Worm (Caenorhabditis elegans) whole organism, L2 larva: ENCODE data around the gene T16G12.6.

Source experiments
- C34F6.9 ChIP-seq: fragments of 150-350 bp; optimal IDR thresholded peaks from 2 replicates; lab custom pipeline; 2014; ENCODE audit warnings: missing biosample characterization, missing genetic modification characterization
- F13H6.1 ChIP-seq: sonication (generic microtip); optimal IDR thresholded peaks from 2 replicates; lab custom pipeline; 2016; ENCODE audit warnings: missing genetic modification characterization, missing compliant biosample characterization
- R02D3.7 ChIP-seq: fragments of 150-350 bp; optimal IDR thresholded peaks from 2 replicates; lab custom pipeline; 2014; ENCODE audit warnings: missing biosample characterization, missing genetic modification characterization
- Y55F3AM.14 ChIP-seq: fragments of 200-800 bp; sonication (Bioruptor generic); optimal IDR thresholded peaks from 2 replicates; lab custom pipeline; 2018; ENCODE audit warnings: mild to moderate bottlenecking, missing genetic modification characterization, missing compliant biosample characterization
- ZK546.5 ChIP-seq: sonication (generic microtip); optimal IDR thresholded peaks from 2 replicates; lab custom pipeline; 2017; ENCODE audit warnings: missing biosample characterization, missing genetic modification characterization
- alr-1 ChIP-seq: fragments of 150-350 bp; optimal IDR thresholded peaks from 2 replicates; lab custom pipeline; 2014; ENCODE audit warnings: missing biosample characterization, missing genetic modification characterization
- aly-2 ChIP-seq: fragments of 150-350 bp; optimal IDR thresholded peaks from 2 replicates; lab custom pipeline; 2014; ENCODE audit warnings: missing biosample characterization, missing genetic modification characterization
- ama-1 ChIP-seq: fragments of 150-350 bp; optimal IDR thresholded peaks from 2 replicates; lab custom pipeline; 2018; ENCODE audit warnings: inconsistent platforms
- blmp-1 ChIP-seq: sonication (generic microtip); optimal IDR thresholded peaks from 2 replicates; lab custom pipeline; 2017; ENCODE audit warnings: missing genetic modification characterization, mild to moderate bottlenecking, missing compliant biosample characterization, antibody characterized with exemption, moderate library complexity; ENCODE audit not compliant: insufficient read depth
- ceh-16 ChIP-seq: fragments of 150-350 bp; optimal IDR thresholded peaks from 2 replicates; lab custom pipeline; 2014; ENCODE audit warnings: missing biosample characterization, missing genetic modification characterization
- ceh-82 ChIP-seq: fragments of 150-350 bp; optimal IDR thresholded peaks from 2 replicates; lab custom pipeline; 2014; ENCODE audit warnings: missing biosample characterization, missing genetic modification characterization
- dmd-4 ChIP-seq: sonication (generic microtip); optimal IDR thresholded peaks from 2 replicates; lab custom pipeline; 2017; ENCODE audit warnings: missing biosample characterization, missing genetic modification characterization
- egl-27 ChIP-seq: sonication (generic microtip); optimal IDR thresholded peaks from 3 replicates; lab custom pipeline; 2017; ENCODE audit warnings: missing biosample characterization, missing genetic modification reagents, missing genetic modification characterization
- elt-1 ChIP-seq: fragments of 150-350 bp; optimal IDR thresholded peaks from 2 replicates; lab custom pipeline; 2014; ENCODE audit warnings: missing biosample characterization, missing genetic modification characterization
- elt-3 ChIP-seq: sonication (generic microtip); optimal IDR thresholded peaks from 2 replicates; lab custom pipeline; 2017; ENCODE audit warnings: missing biosample characterization, missing genetic modification characterization
- fos-1 ChIP-seq: fragments of 150-350 bp; optimal IDR thresholded peaks from 2 replicates; lab custom pipeline; 2014; ENCODE audit warnings: missing biosample characterization, missing genetic modification characterization
- gmeb-1 ChIP-seq: fragments of 150-350 bp; optimal IDR thresholded peaks from 2 replicates; lab custom pipeline; 2014; ENCODE audit warnings: missing biosample characterization, missing genetic modification characterization
- lin-11 ChIP-seq: fragments of 150-350 bp; sonication (generic microtip); optimal IDR thresholded peaks from 2 replicates; lab custom pipeline; 2014; ENCODE audit warnings: missing biosample characterization, missing genetic modification characterization, inconsistent platforms, mixed read lengths
- lsy-2 ChIP-seq, 2 experiments: fragments of 150-350 bp in 1 of 2; sonication (generic microtip) in 1 of 2; optimal IDR thresholded peaks; 2 replicates each; lab custom pipeline; 2014 to 2017; ENCODE audit warnings: missing biosample characterization in 2 of 2, missing genetic modification characterization in 2 of 2
- mbf-1 ChIP-seq: sonication (generic microtip); optimal IDR thresholded peaks from 2 replicates; lab custom pipeline; 2017; ENCODE audit warnings: missing biosample characterization, missing genetic modification characterization
- mdl-1 ChIP-seq, 2 experiments: fragments of 150-350 bp in 1 of 2; sonication (generic microtip) in 1 of 2; optimal IDR thresholded peaks; 2 replicates each; lab custom pipeline; 2017; ENCODE audit warnings: missing biosample characterization in 2 of 2, missing genetic modification characterization in 2 of 2
- nhr-10 ChIP-seq: sonication (generic microtip); optimal IDR thresholded peaks from 2 replicates; lab custom pipeline; 2017; ENCODE audit warnings: missing biosample characterization, missing genetic modification characterization
- nhr-11 ChIP-seq: fragments of 150-350 bp; optimal IDR thresholded peaks from 2 replicates; lab custom pipeline; 2014; ENCODE audit warnings: missing biosample characterization, missing genetic modification characterization
- nhr-12 ChIP-seq: fragments of 150-350 bp; optimal IDR thresholded peaks from 2 replicates; lab custom pipeline; 2014; ENCODE audit warnings: missing biosample characterization, missing genetic modification characterization
- nhr-21 ChIP-seq: fragments of 150-350 bp; optimal IDR thresholded peaks from 2 replicates; lab custom pipeline; 2014; ENCODE audit warnings: missing biosample characterization, missing genetic modification characterization
- nhr-23 ChIP-seq: fragments of 150-350 bp; optimal IDR thresholded peaks from 2 replicates; lab custom pipeline; 2014; ENCODE audit warnings: missing biosample characterization, missing genetic modification reagents, missing genetic modification characterization
- nhr-237 ChIP-seq: fragments of 150-350 bp; optimal IDR thresholded peaks from 2 replicates; lab custom pipeline; 2014; ENCODE audit warnings: missing biosample characterization, missing genetic modification characterization
- nhr-6 ChIP-seq: fragments of 150-350 bp; optimal IDR thresholded peaks from 2 replicates; lab custom pipeline; 2014; ENCODE audit warnings: missing biosample characterization, missing genetic modification characterization
- nhr-77 ChIP-seq: fragments of 150-350 bp; optimal IDR thresholded peaks from 2 replicates; lab custom pipeline; 2014; ENCODE audit warnings: missing biosample characterization, missing genetic modification characterization
- peb-1 ChIP-seq: fragments of 150-350 bp; optimal IDR thresholded peaks from 2 replicates; lab custom pipeline; 2014; ENCODE audit warnings: missing biosample characterization, missing genetic modification characterization
- sem-4 ChIP-seq: fragments of 150-350 bp; optimal IDR thresholded peaks from 2 replicates; lab custom pipeline; 2014; ENCODE audit warnings: missing biosample characterization, missing genetic modification reagents, missing genetic modification characterization
- skn-1 ChIP-seq: sonication (generic microtip); optimal IDR thresholded peaks from 2 replicates; lab custom pipeline; 2017; ENCODE audit warnings: missing biosample characterization, missing genetic modification characterization
- snpc-4 ChIP-seq: fragments of 150-350 bp; optimal IDR thresholded peaks from 2 replicates; lab custom pipeline; 2014; ENCODE audit warnings: missing biosample characterization, missing genetic modification characterization
- unc-39 ChIP-seq: fragments of 150-350 bp; optimal IDR thresholded peaks from 2 replicates; lab custom pipeline; 2014; ENCODE audit warnings: missing biosample characterization, missing genetic modification characterization
- unc-55 ChIP-seq: fragments of 150-350 bp; sonication (generic microtip); optimal IDR thresholded peaks from 3 replicates; lab custom pipeline; 2014; ENCODE audit warnings: missing biosample characterization, missing genetic modification reagents, missing genetic modification characterization
- ztf-1 ChIP-seq: fragments of 200-800 bp; sonication (Bioruptor generic); conservative IDR thresholded peaks from 2 replicates; pipeline ENCODE4 v1.3.6; 2022; ENCODE audit warnings: missing genetic modification characterization, missing compliant biosample characterization
- ztf-11 ChIP-seq: sonication (generic microtip); optimal IDR thresholded peaks from 2 replicates; lab custom pipeline; 2017; ENCODE audit warnings: missing biosample characterization, missing genetic modification characterization
- ztf-4 ChIP-seq: fragments of 150-350 bp; optimal IDR thresholded peaks from 2 replicates; lab custom pipeline; 2014; ENCODE audit warnings: missing biosample characterization, missing genetic modification characterization

Gene T16G12.6

DNA sequence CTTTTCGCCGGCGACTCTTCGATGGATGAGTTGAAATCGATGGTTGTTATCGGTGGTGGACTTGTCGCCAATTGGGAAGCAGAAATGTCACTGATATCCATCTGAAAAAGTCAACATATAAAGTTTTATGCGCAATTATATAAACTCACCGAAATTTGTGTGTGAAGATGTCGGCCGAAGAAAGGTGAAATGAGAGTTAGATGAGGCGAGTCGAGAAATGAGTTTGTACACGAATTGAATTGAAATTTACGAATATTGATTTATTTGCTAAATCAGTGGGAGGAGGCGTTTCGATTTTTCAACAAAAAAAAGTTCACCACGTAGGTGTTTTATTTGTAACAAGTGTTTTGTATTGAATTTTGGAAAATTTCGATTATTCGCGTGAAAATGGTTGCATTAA, 32.0 kb downstream of the T16G12.6 start, which contains the start of gene kel-10:
Gene kel-10, minus strand, starts transcription at position 101 of the 400 bp plus-strand sequence.
- TF ChIP-seq alr-1 (tag; lab: Kevin White, UChicago) (no peak), ceh-82 (no peak), nhr-6 (tag; lab: Kevin White, UChicago) (no peak), fos-1 (tag; lab: Kevin White, UChicago) (no peak), elt-1 (tag; lab: Kevin White, UChicago) (no peak), nhr-11 (tag; lab: Kevin White, UChicago) (no peak), ztf-1 (no peak), ceh-16 (tag; lab: Kevin White, UChicago) (no peak), nhr-10 (tag; lab: Kevin White, UChicago) (no peak), nhr-23 (no peak), unc-55 (GFP tag; lab: Kevin White, UChicago) (no peak), nhr-12 (tag; lab: Kevin White, UChicago) (no peak), dmd-4 (tag; lab: Kevin White, UChicago) (no peak), ZK546.5 (tag; lab: Kevin White, UChicago) (no peak), skn-1 (tag; lab: Kevin White, UChicago) (no peak)

DNA sequence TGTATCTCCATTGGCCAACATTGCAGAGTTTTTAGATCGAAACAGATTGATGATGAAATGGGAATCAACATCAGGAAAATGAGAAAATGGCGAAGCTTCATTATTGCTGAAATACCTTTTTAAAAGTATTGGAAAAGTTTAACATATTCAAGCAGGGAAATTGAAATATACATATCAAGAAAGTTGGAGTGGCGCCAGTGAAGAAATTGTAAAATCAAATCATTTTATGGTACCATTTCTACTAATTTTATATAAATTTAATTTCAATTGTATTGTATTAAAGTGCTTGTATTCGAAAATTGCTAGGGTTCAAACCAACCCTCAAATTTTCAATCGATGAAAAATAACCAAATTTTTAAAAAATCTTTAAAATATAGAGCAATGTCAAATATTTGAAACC, 37.0 kb downstream of the T16G12.6 start, which contains the start of gene srt-55:
Gene srt-55, minus strand, starts transcription at position 101 of the 400 bp plus-strand sequence.
- TF ChIP-seq F13H6.1 (tag; lab: Kevin White, UChicago) (no peak), peb-1 (tag; lab: Kevin White, UChicago) (no peak), ceh-16 (tag; lab: Kevin White, UChicago) (no peak), ztf-11 (tag; lab: Kevin White, UChicago) (no peak), nhr-11 (tag; lab: Kevin White, UChicago) (no peak), nhr-10 (tag; lab: Kevin White, UChicago) (no peak), mbf-1 (tag; lab: Kevin White, UChicago) (no peak), ztf-1 (no peak)

DNA sequence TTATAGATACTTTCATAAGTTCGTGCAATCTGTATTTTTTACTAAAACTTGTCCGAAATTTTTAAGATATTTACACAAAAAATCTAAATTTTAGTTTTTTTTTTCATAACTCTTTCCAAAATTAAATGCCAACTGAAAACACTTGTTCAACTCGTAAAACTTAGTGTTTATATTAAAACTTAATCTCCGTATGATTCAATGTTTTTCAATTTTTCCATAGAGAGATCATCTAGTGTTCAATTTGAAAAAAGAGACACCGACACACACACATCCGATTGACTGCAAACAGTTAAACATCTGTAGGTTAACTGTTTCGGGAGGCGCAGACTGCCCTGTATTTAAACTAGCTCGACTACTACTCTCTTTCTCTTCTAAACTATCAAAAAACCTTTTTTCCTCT, 39.6 kb downstream of the T16G12.6 start, which contains the start of gene T16H12.9:
Gene T16H12.9, plus strand, starts transcription at position 301 of the 400 bp plus-strand sequence.
- no peak for TF ChIP-seq ceh-16 (tag; lab: Kevin White, UChicago)
- TF ChIP-seq unc-55 (GFP tag; lab: Kevin White, UChicago): no peak
- TF ChIP-seq skn-1 (tag; lab: Kevin White, UChicago): no peak
- no peak for TF ChIP-seq nhr-10 (tag; lab: Kevin White, UChicago)
- no peak for TF ChIP-seq elt-3

DNA sequence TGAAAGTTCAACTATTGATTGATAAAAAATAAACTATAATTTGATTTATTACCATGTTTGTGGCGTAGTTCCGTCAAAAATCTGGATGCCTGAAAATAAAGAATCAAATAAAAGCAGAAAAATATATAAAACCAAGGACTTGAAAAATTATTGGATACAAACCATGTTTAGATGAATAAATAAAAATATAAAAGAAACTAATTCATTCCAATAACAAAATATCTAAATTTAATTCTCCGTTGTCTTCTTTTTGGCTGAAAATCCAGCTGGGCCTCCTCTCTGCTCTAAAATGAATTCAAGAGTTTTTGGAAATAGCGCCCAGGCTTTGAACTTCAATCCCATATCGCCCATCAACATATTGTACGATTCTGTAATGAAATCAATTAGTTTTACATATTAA, 43.6 kb downstream of the T16G12.6 start, which contains the start of gene vps-29:
Gene vps-29, minus strand, starts transcription at position 101 of the 400 bp plus-strand sequence.
- TF ChIP-seq ztf-11 (tag; lab: Kevin White, UChicago): no peak

DNA sequence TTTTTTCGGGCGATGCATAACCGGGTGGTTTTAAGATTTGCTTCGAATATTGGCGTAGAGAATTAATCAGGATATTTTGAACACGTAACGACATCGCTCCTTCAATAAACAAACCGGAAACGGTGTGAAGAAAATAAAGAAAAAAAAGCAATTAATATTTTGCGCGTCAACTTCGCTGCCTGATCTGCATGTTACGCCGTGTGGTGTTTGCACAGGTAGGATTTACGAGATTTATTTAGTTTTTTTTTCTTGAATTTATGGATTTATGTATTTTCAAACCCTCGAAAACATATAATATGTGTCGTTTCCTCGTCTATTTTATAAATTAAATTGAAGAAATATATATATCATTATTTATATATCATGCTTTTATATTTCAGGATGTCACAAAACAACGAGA, 45.3 kb downstream of the T16G12.6 start, which contains the start of the genes ZK1128.1 and mett-10:
Gene ZK1128.1, minus strand, starts transcription at position 99 of the 400 bp plus-strand sequence.
Gene mett-10, plus strand, starts transcription at position 375 of the 400 bp plus-strand sequence.
- TF ChIP-seq mbf-1 (tag; lab: Kevin White, UChicago) (no peak), elt-3 (no peak), sem-4 (tag; lab: Kevin White, UChicago) (no peak), R02D3.7 (tag; lab: Kevin White, UChicago) (peak; percentile 66), lsy-2 (tag; optimal IDR thresholded peaks at IDR 0.05; lab: Kevin White, UChicago) (peak in 1 of 2 experiments; percentile 58), unc-55 (GFP tag; lab: Kevin White, UChicago) (peak; percentile 54), nhr-11 (tag; lab: Kevin White, UChicago) (no peak), nhr-21 (tag; lab: Kevin White, UChicago) (no peak), C34F6.9 (tag; lab: Kevin White, UChicago) (peak; percentile 48), nhr-6 (tag; lab: Kevin White, UChicago) (no peak), ztf-11 (tag; lab: Kevin White, UChicago) (no peak), egl-27 (tag; lab: Kevin White, UChicago) (no peak), unc-39 (tag; lab: Kevin White, UChicago) (no peak), gmeb-1 (tag; lab: Kevin White, UChicago) (peak; percentile 60), alr-1 (tag; lab: Kevin White, UChicago) (no peak)
- TF ChIP-seq, all 48 proteins: peak for 5

DNA sequence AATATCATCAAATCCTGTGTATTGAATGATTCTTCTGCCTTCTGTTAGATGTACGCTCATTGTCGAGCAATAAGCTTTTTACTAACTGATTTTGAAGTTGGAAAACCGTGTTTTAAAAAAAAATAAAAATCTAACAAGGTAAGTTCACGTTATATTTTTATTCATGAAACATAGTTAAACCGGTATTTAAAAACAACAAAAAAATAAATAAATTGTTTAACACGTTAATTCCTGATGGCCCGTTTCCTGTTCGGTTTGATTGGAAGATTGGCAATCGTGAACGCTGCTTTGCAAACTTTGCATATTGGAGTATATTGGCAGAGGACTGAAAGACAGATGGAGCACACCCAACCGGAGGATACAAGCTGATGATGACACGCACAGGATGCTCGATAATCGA, 49.4 kb downstream of the T16G12.6 start, which contains the start of gene ZK1128.3:
Gene ZK1128.3, minus strand, starts transcription at position 101 of the 400 bp plus-strand sequence.
- TF ChIP-seq ceh-16 (tag; lab: Kevin White, UChicago): no peak
- TF ChIP-seq elt-1 (tag; lab: Kevin White, UChicago): no peak
- no peak for TF ChIP-seq ceh-82
- no peak for TF ChIP-seq nhr-77
- no peak for TF ChIP-seq nhr-12 (tag; lab: Kevin White, UChicago)
- TF ChIP-seq ama-1 (lab: Kevin White, UChicago): no peak
- TF ChIP-seq F13H6.1 (tag; lab: Kevin White, UChicago): no peak
- no peak for TF ChIP-seq Y55F3AM.14 (GFP tag; lab: Kevin White, UChicago)
- TF ChIP-seq ztf-4 (tag; lab: Kevin White, UChicago): no peak
- no peak for TF ChIP-seq snpc-4 (tag; lab: Kevin White, UChicago)
- no peak for TF ChIP-seq sem-4 (tag; lab: Kevin White, UChicago)
- TF ChIP-seq nhr-237: no peak
- no peak for TF ChIP-seq unc-55 (GFP tag; lab: Kevin White, UChicago)
- TF ChIP-seq mdl-1 (tag; optimal IDR thresholded peaks at IDR 0.05; lab: Kevin White, UChicago): no peak
- no peak for TF ChIP-seq blmp-1
- TF ChIP-seq aly-2: no peak
- no peak for TF ChIP-seq lin-11 (tag; lab: Kevin White, UChicago)
